Fruit fly (Drosophila melanogaster) whole organism, embryonic: Measurements from ENCODE around the gene slp1.

Source experiments
- Abd-B ChIP-seq: fragments of 200-800 bp; sonication (Bioruptor generic); optimal IDR thresholded peaks from 2 replicates; lab custom pipeline; 2018; ENCODE audit warnings: missing biosample characterization, mild to moderate bottlenecking, missing genetic modification characterization, moderate library complexity
- Aef1 ChIP-seq: fragments of 200-800 bp; sonication (Bioruptor generic); IDR thresholded peaks from 3 replicates; pipeline ENCODE4 v1.3.6; 2022; ENCODE audit warnings: missing biosample characterization, missing genetic modification characterization
- CG10366 ChIP-seq: fragments of 200-800 bp; sonication (Bioruptor generic); IDR thresholded peaks from 2 replicates; pipeline ENCODE4 v1.3.6; 2022; ENCODE audit warnings: missing biosample characterization, missing genetic modification characterization
- CG12104 ChIP-seq: fragments of 200-800 bp; sonication (Bioruptor generic); optimal IDR thresholded peaks from 3 replicates; lab custom pipeline; 2016; ENCODE audit warnings: missing biosample characterization, missing genetic modification characterization
- CG12236 ChIP-seq: fragments of 200-800 bp; sonication (Bioruptor generic); optimal IDR thresholded peaks from 2 replicates; lab custom pipeline; 2016; ENCODE audit warnings: missing biosample characterization, missing genetic modification characterization
- CG12744 ChIP-seq: fragments of 200-800 bp; sonication (Bioruptor generic); optimal IDR thresholded peaks from 2 replicates; lab custom pipeline; 2016; ENCODE audit warnings: missing biosample characterization, missing genetic modification characterization
- CG13424 ChIP-seq: fragments of 200-800 bp; sonication (Bioruptor generic); optimal IDR thresholded peaks from 2 replicates; lab custom pipeline; 2019; ENCODE audit warnings: missing biosample characterization, mild to moderate bottlenecking, missing genetic modification characterization, moderate library complexity
- CG17328 ChIP-seq: fragments of 200-800 bp; sonication (Bioruptor generic); IDR thresholded peaks from 2 replicates; pipeline ENCODE4 v1.3.6; 2022; ENCODE audit warnings: missing biosample characterization, missing genetic modification characterization
- CG17359 ChIP-seq: fragments of 200-800 bp; sonication (Bioruptor generic); optimal IDR thresholded peaks from 3 replicates; lab custom pipeline; 2018; ENCODE audit warnings: missing biosample characterization, mild to moderate bottlenecking, missing genetic modification characterization, moderate library complexity
- CG17361 ChIP-seq: fragments of 200-800 bp; sonication (Bioruptor generic); IDR thresholded peaks from 3 replicates; pipeline ENCODE4 v1.3.6; 2022; ENCODE audit warnings: missing biosample characterization, missing genetic modification characterization
- CG18599 ChIP-seq: fragments of 200-800 bp; sonication (Bioruptor generic); optimal IDR thresholded peaks from 3 replicates; lab custom pipeline; 2017; ENCODE audit warnings: missing biosample characterization, missing genetic modification characterization, mild to moderate bottlenecking, moderate library complexity, missing genetic modification reagents
- CG2202 ChIP-seq: fragments of 200-800 bp; sonication (Bioruptor generic); optimal IDR thresholded peaks from 2 replicates; lab custom pipeline; 2018; ENCODE audit warnings: missing biosample characterization, mild to moderate bottlenecking, missing genetic modification characterization
- CG3065 ChIP-seq: fragments of 200-800 bp; sonication (Bioruptor generic); optimal IDR thresholded peaks from 2 replicates; lab custom pipeline; 2016; ENCODE audit warnings: missing biosample characterization, missing genetic modification characterization
- CG33213 ChIP-seq: fragments of 200-800 bp; sonication (Bioruptor generic); optimal IDR thresholded peaks from 3 replicates; lab custom pipeline; 2016; ENCODE audit warnings: missing biosample characterization, missing genetic modification characterization
- CG42726 ChIP-seq: fragments of 200-800 bp; sonication (Bioruptor generic); IDR thresholded peaks from 2 replicates; pipeline ENCODE4 v1.3.6; 2022; ENCODE audit warnings: missing biosample characterization, missing genetic modification characterization; ENCODE audit not compliant: partially characterized antibody
- CG4328 ChIP-seq: fragments of 200-800 bp; sonication (Bioruptor generic); optimal IDR thresholded peaks from 3 replicates; lab custom pipeline; 2017; ENCODE audit warnings: missing biosample characterization, missing genetic modification reagents, missing genetic modification characterization
- CG4730 ChIP-seq: fragments of 200-800 bp; sonication (Bioruptor generic); IDR thresholded peaks from 2 replicates; pipeline ENCODE4 v1.3.6; 2022; ENCODE audit warnings: missing biosample characterization, missing genetic modification characterization
- CG4820 ChIP-seq: fragments of 200-800 bp; sonication (Bioruptor generic); optimal IDR thresholded peaks from 3 replicates; lab custom pipeline; 2016; ENCODE audit warnings: missing biosample characterization, missing genetic modification characterization
- CG7271 ChIP-seq: fragments of 200-800 bp; sonication (Bioruptor generic); optimal IDR thresholded peaks from 2 replicates; lab custom pipeline; 2018; ENCODE audit warnings: missing biosample characterization, mild to moderate bottlenecking, missing genetic modification characterization, moderate library complexity
- CG8089 ChIP-seq: fragments of 200-800 bp; sonication (Bioruptor generic); optimal IDR thresholded peaks from 3 replicates; lab custom pipeline; 2016; ENCODE audit warnings: missing biosample characterization, missing genetic modification characterization
- CTCF ChIP-seq: fragments of 200-800 bp; sonication (Bioruptor generic); optimal IDR thresholded peaks from 2 replicates; lab custom pipeline; 2017; ENCODE audit warnings: missing biosample characterization, mild to moderate bottlenecking, missing genetic modification characterization, moderate library complexity
- D19B ChIP-seq: fragments of 200-800 bp; sonication (Bioruptor generic); optimal IDR thresholded peaks from 2 replicates; lab custom pipeline; 2017; ENCODE audit warnings: missing biosample characterization, mild to moderate bottlenecking, missing genetic modification characterization
- Doc3 ChIP-seq: fragments of 200-800 bp; sonication (Bioruptor generic); IDR thresholded peaks from 3 replicates; pipeline ENCODE4 v1.3.6; 2022; ENCODE audit warnings: missing biosample characterization, missing genetic modification characterization; ENCODE audit not compliant: partially characterized antibody
- Ets65A ChIP-seq: fragments of 200-800 bp; sonication (Bioruptor generic); peaks from one replicate; lab custom pipeline; 2016; ENCODE audit warnings: missing biosample characterization, missing genetic modification characterization
- HLHmδ ChIP-seq: fragments of 200-800 bp; sonication (Bioruptor generic); optimal IDR thresholded peaks from 2 replicates; lab custom pipeline; 2018; ENCODE audit warnings: missing biosample characterization, mild to moderate bottlenecking, missing genetic modification characterization, moderate library complexity
- NC2β ChIP-seq: fragments of 200-800 bp; sonication (Bioruptor generic); optimal IDR thresholded peaks from 2 replicates; lab custom pipeline; 2016; ENCODE audit warnings: missing biosample characterization, missing genetic modification characterization
- Poxn ChIP-seq: fragments of 200-800 bp; sonication (Bioruptor generic); IDR thresholded peaks from 2 replicates; pipeline ENCODE4 v1.3.6; 2022; ENCODE audit warnings: missing biosample characterization, missing genetic modification characterization
- Sox102F ChIP-seq: fragments of 200-800 bp; sonication (Bioruptor generic); optimal IDR thresholded peaks from 2 replicates; lab custom pipeline; 2018; ENCODE audit warnings: missing biosample characterization, mild to moderate bottlenecking, missing genetic modification characterization, moderate library complexity
- Ssrp ChIP-seq: fragments of 200-800 bp; sonication (Bioruptor generic); optimal IDR thresholded peaks from 2 replicates; lab custom pipeline; 2018; ENCODE audit warnings: missing biosample characterization, mild to moderate bottlenecking, missing genetic modification characterization, moderate library complexity
- Stat92E ChIP-seq, 3 experiments: fragments of >200 bp in 2 of 3; fragments of 200-800 bp in 1 of 3; sonication (Bioruptor generic) in 1 of 3; optimal IDR thresholded peaks; 2 replicates each; lab custom pipeline; 2017 to 2019; ENCODE audit warnings: missing biosample characterization in 3 of 3, missing genetic modification characterization in 3 of 3, mild to moderate bottlenecking in 1 of 3, moderate library complexity in 1 of 3
- Trl ChIP-seq, 3 experiments: fragments of >200 bp in 2 of 3; fragments of 200-800 bp in 1 of 3; sonication (Bioruptor generic) in 1 of 3; optimal IDR thresholded peaks; 2 replicates in 1 of 3; 3 replicates in 2 of 3; lab custom pipeline; 2016 to 2017; ENCODE audit warnings: missing biosample characterization in 1 of 3, missing genetic modification characterization in 1 of 3
- Xbp1 ChIP-seq: fragments of 200-800 bp; sonication (Bioruptor generic); optimal IDR thresholded peaks from 3 replicates; lab custom pipeline; 2016; ENCODE audit warnings: missing biosample characterization, mild to moderate bottlenecking, missing genetic modification characterization
- Xrp1 ChIP-seq: fragments of 200-800 bp; sonication (Bioruptor generic); IDR thresholded peaks from 2 replicates; pipeline ENCODE4 v1.3.6; 2022; ENCODE audit warnings: missing biosample characterization, missing genetic modification characterization
- al ChIP-seq: fragments of 200-800 bp; sonication (Bioruptor generic); IDR thresholded peaks from 2 replicates; pipeline ENCODE4 v1.3.6; 2022; ENCODE audit warnings: missing biosample characterization, missing genetic modification characterization
- ara ChIP-seq: fragments of 200-800 bp; sonication (Bioruptor generic); IDR thresholded peaks from 2 replicates; pipeline ENCODE4 v1.3.6; 2022; ENCODE audit warnings: missing biosample characterization, missing genetic modification characterization
- ato ChIP-seq: fragments of 200-800 bp; sonication (Bioruptor generic); IDR thresholded peaks from 2 replicates; pipeline ENCODE4 v1.3.6; 2022; ENCODE audit warnings: missing biosample characterization, missing genetic modification characterization; ENCODE audit not compliant: partially characterized antibody
- chif ChIP-seq, 2 experiments: fragments of 200-800 bp; sonication (Bioruptor generic); optimal IDR thresholded peaks; 3 replicates each; lab custom pipeline; 2016; ENCODE audit warnings: missing biosample characterization in 2 of 2, missing genetic modification characterization in 2 of 2
- chinmo ChIP-seq: fragments of 200-800 bp; sonication (Bioruptor generic); IDR thresholded peaks from 4 replicates; pipeline ENCODE4 v1.3.6; 2022; ENCODE audit warnings: missing biosample characterization, missing genetic modification characterization; ENCODE audit not compliant: partially characterized antibody
- da ChIP-seq: fragments of 200-800 bp; sonication (Bioruptor generic); optimal IDR thresholded peaks from 2 replicates; lab custom pipeline; 2016; ENCODE audit warnings: missing biosample characterization, missing genetic modification characterization
- gcm ChIP-seq: fragments of 200-800 bp; sonication (Bioruptor generic); optimal IDR thresholded peaks from 2 replicates; lab custom pipeline; 2019; ENCODE audit warnings: missing biosample characterization, mild to moderate bottlenecking, missing genetic modification characterization, moderate library complexity
- ken ChIP-seq: fragments of 200-800 bp; sonication (Bioruptor generic); IDR thresholded peaks from 3 replicates; pipeline ENCODE4 v1.3.6; 2022; ENCODE audit warnings: missing biosample characterization, missing genetic modification characterization
- lmd ChIP-seq: fragments of 200-800 bp; sonication (Bioruptor generic); IDR thresholded peaks from 2 replicates; pipeline ENCODE4 v1.3.6; 2022; ENCODE audit warnings: missing biosample characterization, missing genetic modification characterization
- nerfin-2 ChIP-seq: fragments of 200-800 bp; sonication (Bioruptor generic); IDR thresholded peaks from 2 replicates; pipeline ENCODE4 v1.3.6; 2022; ENCODE audit warnings: missing biosample characterization, missing genetic modification characterization; ENCODE audit not compliant: partially characterized antibody
- sisA ChIP-seq: fragments of 200-800 bp; sonication (Bioruptor generic); IDR thresholded peaks from 2 replicates; pipeline ENCODE4 v1.3.6; 2022; ENCODE audit warnings: missing biosample characterization, missing genetic modification characterization
- slou ChIP-seq: fragments of 200-800 bp; sonication (Bioruptor generic); optimal IDR thresholded peaks from 3 replicates; lab custom pipeline; 2016; ENCODE audit warnings: missing biosample characterization, missing genetic modification characterization
- sr ChIP-seq: fragments of 200-800 bp; sonication (Bioruptor generic); IDR thresholded peaks from 3 replicates; pipeline ENCODE4 v1.3.6; 2022; ENCODE audit warnings: missing biosample characterization, missing genetic modification characterization
- stwl ChIP-seq: fragments of 200-800 bp; sonication (Bioruptor generic); optimal IDR thresholded peaks from 3 replicates; lab custom pipeline; 2018; ENCODE audit warnings: missing biosample characterization, mild to moderate bottlenecking, missing genetic modification characterization, moderate library complexity
- sug ChIP-seq: fragments of 200-800 bp; optimal IDR thresholded peaks from 2 replicates; lab custom pipeline; 2019; ENCODE audit warnings: missing biosample characterization, mild to moderate bottlenecking, missing genetic modification characterization, moderate library complexity
- tll ChIP-seq, 2 experiments: fragments of 200-800 bp in 1 of 2; fragments of >200 bp in 1 of 2; sonication (Bioruptor generic) in 1 of 2; optimal IDR thresholded peaks; 2 replicates each; lab custom pipeline; 2017 to 2019; ENCODE audit warnings: missing biosample characterization in 2 of 2, missing genetic modification characterization in 2 of 2, mild to moderate bottlenecking in 1 of 2, moderate library complexity in 1 of 2

The slp1 gene

DNA sequence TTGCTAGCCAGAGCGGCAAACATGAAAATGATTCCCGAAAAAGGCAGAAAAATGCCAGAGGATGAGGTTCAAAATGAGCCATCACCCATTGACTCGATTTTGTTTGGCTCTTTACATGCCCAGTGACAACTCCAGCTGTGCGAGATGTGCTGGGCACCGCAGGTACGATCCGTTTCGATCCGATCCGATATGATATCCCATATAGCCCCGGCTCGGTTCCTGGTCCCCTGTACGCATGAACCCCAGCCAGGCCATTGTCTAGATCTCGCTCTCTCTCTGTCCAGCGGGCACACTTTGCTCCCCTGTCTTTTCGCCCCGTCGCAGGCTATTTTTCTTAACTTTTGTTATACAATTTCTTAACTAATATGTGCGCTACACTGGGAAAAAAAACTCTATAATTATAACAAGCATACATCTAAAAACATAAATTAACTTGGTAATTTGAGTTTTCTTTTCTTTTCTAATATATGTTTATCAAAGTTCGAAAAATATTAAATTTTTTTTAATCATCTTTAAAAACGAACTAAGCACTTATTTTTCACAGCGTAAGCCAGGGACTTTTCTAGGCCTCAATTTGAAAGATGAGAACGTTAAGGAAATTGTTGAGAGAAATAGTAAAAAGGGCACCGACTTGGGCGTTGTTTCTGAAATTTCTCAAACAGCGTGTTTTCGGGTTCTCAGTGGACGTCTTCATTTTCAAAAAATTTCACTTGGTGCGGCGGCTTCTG lies 2.1 kb downstream of the slp1 start (continued):
- TF ChIP-seq Poxn (no peak), Ssrp (tag; lab: Kevin White, UChicago) (peak; percentile 76), lmd (GFP tag; lab: Robert Waterston, UW) (peak; percentile 48; the same call in 1 of the 2 replicates), Aef1 (no peak), Doc3 (GFP tag; lab: Robert Waterston, UW) (no peak), CG3065 (GFP tag; lab: Kevin White, UChicago) (peak; percentile 43), nerfin-2 (GFP tag; lab: Robert Waterston, UW) (no peak), sr (no peak), Sox102F (GFP tag; lab: Kevin White, UChicago) (peak; percentile 46), CG18599 (GFP tag; lab: Kevin White, UChicago) (peak; percentile 40), CG12104 (GFP tag; lab: Kevin White, UChicago) (peak; percentile 71), CG4328 (GFP tag; lab: Kevin White, UChicago) (peak; percentile 13), da (no peak), Xbp1 (GFP tag; lab: Kevin White, UChicago) (peak; percentile 42), CG8089 (GFP tag; lab: Kevin White, UChicago) (peak; percentile 41), NC2β (GFP tag; lab: Kevin White, UChicago) (peak; percentile 69), CG7271 (tag; lab: Kevin White, UChicago) (peak; percentile 95), CG4820 (GFP tag; lab: Kevin White, UChicago) (peak; percentile 63), Ets65A (peak; percentile 94), slou (GFP tag; lab: Kevin White, UChicago) (no peak), CG10366 (GFP tag; lab: Robert Waterston, UW) (0 out of 2 replicates have a peak, but pooled peaks have one; percentile 7), stwl (tag; lab: Kevin White, UChicago) (peak; percentile 79), al (GFP tag; lab: Robert Waterston, UW) (no peak), tll (GFP tag; optimal IDR thresholded peaks at IDR 0.05; lab: Kevin White, UChicago) (peak in 1 of 2 experiments; percentile 80), CG17359 (tag; lab: Kevin White, UChicago) (peak; percentile 39), Stat92E (GFP tag; optimal IDR thresholded peaks at IDR 0.05; lab: Kevin White, UChicago) (peak in 1 of 3 experiments; percentile 87), sisA (no peak), CG12236 (GFP tag; lab: Kevin White, UChicago) (peak; percentile 73), D19B (GFP tag; lab: Kevin White, UChicago) (no peak), CG13424 (tag; lab: Kevin White, UChicago) (peak; percentile 75), CTCF (GFP tag; lab: Kevin White, UChicago) (no peak), ato (no peak), sug (no peak), Trl (optimal IDR thresholded peaks at IDR 0.05; lab: Kevin White, UChicago) (no peak), Trl (GFP tag; optimal IDR thresholded peaks at IDR 0.05; lab: Kevin White, UChicago) (peak; percentile 55), HLHmδ (GFP tag; lab: Kevin White, UChicago) (no peak), CG17328 (GFP tag; lab: Robert Waterston, UW) (peak; percentile 87), CG12744 (GFP tag; lab: Kevin White, UChicago) (peak; percentile 43), CG17361 (GFP tag; lab: Robert Waterston, UW) (peak; percentile 94), CG2202 (tag; lab: Kevin White, UChicago) (peak; percentile 80), Xrp1 (peak; percentile 92), ken (peak; percentile 46; the same call in 2 of the 3 replicates), chinmo (no peak), ara (GFP tag; lab: Robert Waterston, UW) (peak; percentile 84), chif (GFP tag; optimal IDR thresholded peaks at IDR 0.05; lab: Kevin White, UChicago) (peak; percentile 48 to 82), CG4730 (GFP tag; lab: Robert Waterston, UW) (no peak), gcm (GFP tag; lab: Kevin White, UChicago) (peak; percentile 91), CG33213 (GFP tag; lab: Kevin White, UChicago) (peak; percentile 43), Abd-B (GFP tag; lab: Kevin White, UChicago) (peak; percentile 49), CG42726 (GFP tag; lab: Robert Waterston, UW) (no peak)
